Fruit fly (Drosophila melanogaster): Measurements from ENCODE around the gene Prosbeta2R1.

Gene Prosbeta2R1

DNA sequence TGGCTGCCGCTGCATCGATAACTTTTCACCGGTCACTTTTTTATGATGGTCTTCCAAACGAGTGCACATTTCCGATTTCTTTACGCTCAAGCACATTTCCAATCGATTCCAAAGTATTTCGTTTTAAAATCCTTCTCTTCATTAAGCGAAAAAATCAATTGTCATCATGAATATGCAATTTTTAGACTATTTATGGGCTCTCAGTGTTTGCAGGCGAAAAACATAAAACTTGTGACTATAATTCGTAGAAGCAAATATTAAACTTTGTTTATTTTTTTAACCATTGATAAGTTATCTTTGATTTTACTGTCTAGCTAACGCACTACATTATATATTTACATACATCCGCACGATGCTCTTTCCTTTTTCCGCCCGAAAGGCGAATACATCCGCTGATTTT is at the start of gene Prosbeta2R1:
TSS of gene Prosbeta2R1 (plus strand) at position 301 of the 400 bp plus-strand sequence.
- no peak for TF ChIP-seq Sin3A (optimal IDR thresholded peaks at IDR 0.05)
- no peak for TF ChIP-seq ttk (optimal IDR thresholded peaks at IDR 0.05)
- TF ChIP-seq insv (optimal IDR thresholded peaks at IDR 0.05) = no peak
- no peak for TF ChIP-seq psq (optimal IDR thresholded peaks at IDR 0.05)

DNA sequence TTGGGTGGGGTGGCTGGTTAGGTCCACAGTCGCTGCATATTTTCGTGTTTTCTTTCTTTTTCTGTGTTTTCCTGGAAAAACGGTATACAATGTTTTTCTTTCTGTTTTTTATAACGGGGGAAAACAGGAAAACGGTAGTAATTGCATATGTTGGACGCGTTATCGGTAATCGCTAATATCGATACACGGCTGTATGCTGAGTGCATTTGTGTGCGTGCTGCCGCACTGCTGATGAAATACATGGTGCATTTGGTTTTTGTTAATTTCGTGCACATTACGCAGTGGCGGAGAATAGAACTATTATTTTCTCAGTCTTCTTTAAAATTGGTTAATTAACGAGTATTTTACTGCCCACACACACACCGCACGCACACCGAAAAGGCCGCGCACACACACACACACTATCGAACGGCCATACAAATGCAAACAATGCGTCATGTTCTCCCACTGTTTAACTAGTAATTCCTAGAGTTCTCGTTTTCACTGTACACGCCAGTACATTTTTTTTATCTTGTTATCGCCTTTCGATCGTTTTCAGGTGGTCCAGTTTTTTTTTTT is 45.2 kb upstream of the Prosbeta2R1 start:
- TF ChIP-seq psq (optimal IDR thresholded peaks at IDR 0.05) (no peak), h (optimal IDR thresholded peaks at IDR 0.05) (no peak), Myc (optimal IDR thresholded peaks at IDR 0.05) (no peak)

DNA sequence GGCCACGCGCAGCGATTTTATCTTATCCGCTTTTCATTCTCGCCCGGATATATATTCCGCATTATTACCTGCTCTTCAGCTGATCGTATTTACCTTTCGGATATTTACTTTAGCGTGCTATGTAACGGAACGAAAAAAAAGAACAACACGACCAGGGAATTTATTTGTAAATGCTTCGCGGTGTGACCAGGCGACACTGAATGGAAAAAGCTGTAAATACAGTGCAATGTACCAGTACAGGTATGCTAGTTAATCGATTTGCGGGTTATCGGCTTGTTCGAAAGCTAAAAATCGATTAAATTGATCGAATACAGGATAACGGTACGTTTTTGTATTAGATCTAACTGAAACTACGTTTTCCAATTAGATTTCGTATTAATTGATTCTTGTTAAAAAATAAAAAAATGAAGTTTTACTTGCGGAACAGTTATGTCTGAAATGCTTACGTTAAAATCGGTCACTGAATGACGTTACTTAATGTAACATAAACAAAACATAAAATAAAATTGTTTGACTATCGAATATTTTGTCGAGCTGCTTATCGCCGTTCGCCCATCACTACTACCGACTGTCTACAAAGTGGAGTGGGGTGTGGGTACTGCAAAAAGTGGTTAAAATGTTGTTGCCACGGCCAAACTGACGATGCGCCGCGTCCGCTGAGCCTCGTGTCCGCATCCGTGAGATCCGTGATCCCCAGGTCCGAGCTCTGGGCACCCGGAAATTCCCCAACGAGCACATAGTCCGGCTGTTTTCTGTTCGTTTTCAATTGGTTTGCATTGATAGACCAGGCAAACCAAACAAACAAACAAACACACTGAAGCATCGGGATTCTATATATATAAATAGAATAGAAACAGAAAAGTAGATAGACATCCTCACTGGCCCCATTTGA is 44.5 kb upstream of the Prosbeta2R1 start, which contains the start of the genes MAPk-Ak2 and CG42699:
TSS of gene MAPk-Ak2 (minus strand) at position 203 of the 892 bp plus-strand sequence.
TSS of gene CG42699 (plus strand) at position 553 of the 892 bp plus-strand sequence.
- TF ChIP-seq ttk (optimal IDR thresholded peaks at IDR 0.05) (no peak), insv (optimal IDR thresholded peaks at IDR 0.05) (no peak), Sin3A (optimal IDR thresholded peaks at IDR 0.05) (no peak), psq (optimal IDR thresholded peaks at IDR 0.05) (no peak), Myc (optimal IDR thresholded peaks at IDR 0.05) (no peak), h (optimal IDR thresholded peaks at IDR 0.05) (no peak)

DNA sequence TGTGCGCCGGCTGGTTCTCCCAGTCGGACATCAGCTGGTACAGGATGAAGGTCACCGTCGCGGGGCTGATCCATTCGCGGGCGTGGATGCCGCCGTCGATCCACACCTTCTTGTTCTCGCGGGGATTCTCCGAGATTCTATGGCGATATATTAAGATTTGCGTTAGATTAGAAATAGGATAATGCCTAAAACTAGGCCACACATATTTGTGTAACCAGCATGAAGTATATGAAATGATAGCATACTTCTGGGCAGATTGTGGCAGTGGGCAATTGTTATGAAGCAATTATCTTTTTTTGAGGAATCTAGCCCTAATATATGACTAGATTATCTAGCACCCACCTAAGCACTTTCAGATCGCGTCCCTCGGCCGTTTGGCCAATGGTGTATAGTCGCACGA is 42.0 kb upstream of the Prosbeta2R1 start:
- TF ChIP-seq Sin3A (optimal IDR thresholded peaks at IDR 0.05) (no peak), ttk (optimal IDR thresholded peaks at IDR 0.05) (no peak), h (optimal IDR thresholded peaks at IDR 0.05) (no peak), Myc (optimal IDR thresholded peaks at IDR 0.05) (no peak)

DNA sequence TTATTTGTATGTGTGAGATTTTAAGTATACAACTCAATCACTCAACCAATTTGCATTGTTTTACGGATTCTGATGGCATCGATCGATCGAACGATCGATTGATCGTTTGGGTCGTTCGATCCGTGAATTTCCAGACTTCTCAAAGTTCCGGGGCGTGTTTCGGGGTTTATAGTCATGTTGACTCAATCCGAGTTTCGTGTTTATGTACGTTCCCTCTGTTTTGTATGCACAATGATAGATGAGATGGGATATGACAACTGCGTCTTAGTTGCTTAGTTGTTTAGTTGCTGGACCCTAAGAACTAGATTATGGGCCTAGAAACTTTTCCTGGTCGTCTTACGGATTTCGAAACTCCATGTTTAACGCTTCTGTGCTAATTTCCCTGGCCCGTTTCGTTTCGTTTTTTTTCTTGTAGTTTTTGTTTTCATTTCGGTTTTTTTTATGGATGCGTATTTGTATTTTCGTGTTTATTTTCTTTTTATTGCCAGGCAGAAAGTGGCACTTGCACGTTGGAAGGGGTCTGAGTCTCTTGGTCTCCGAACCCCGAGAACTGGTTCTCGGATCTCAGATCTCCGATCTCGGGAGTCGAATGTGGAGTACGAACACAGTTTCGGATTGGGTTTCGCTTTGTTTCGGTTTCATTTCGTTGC is 40.0 kb upstream of the Prosbeta2R1 start:
- TF ChIP-seq ttk (optimal IDR thresholded peaks at IDR 0.05) = no peak
- TF ChIP-seq psq (optimal IDR thresholded peaks at IDR 0.05) = no peak
- TF ChIP-seq Sin3A (optimal IDR thresholded peaks at IDR 0.05) = no peak
- no peak for TF ChIP-seq h (optimal IDR thresholded peaks at IDR 0.05)
- TF ChIP-seq insv (optimal IDR thresholded peaks at IDR 0.05) = no peak
- no peak for TF ChIP-seq Myc (optimal IDR thresholded peaks at IDR 0.05)

DNA sequence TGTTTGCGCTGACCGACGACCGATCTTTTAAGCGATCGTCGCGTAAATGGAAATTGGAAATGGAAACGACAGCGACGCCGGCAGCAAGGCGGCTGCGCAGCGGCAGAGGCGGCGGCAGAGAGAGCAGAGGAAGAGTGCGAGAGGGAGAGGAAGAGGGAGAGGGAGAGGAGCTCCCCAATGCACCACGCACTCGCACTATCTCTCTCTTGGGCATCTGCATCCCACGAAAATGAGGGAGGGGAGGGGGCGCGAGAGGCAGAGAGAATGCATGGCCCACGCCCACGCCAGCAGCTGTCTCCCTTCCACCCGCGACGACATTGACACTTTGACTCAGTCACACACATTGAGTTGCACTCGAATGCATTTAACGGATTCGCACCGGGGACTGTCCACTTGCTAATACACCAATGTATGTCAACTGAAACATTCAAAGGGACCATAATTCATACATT is 38.0 kb upstream of the Prosbeta2R1 start, which contains the start of gene CG3097:
TSS of gene CG3097 (minus strand) at position 51 of the 452 bp plus-strand sequence.
- no peak for TF ChIP-seq insv (optimal IDR thresholded peaks at IDR 0.05)
- no peak for TF ChIP-seq psq (optimal IDR thresholded peaks at IDR 0.05)
- TF ChIP-seq h (optimal IDR thresholded peaks at IDR 0.05) = no peak
- TF ChIP-seq Myc (optimal IDR thresholded peaks at IDR 0.05) = no peak
- TF ChIP-seq Sin3A (optimal IDR thresholded peaks at IDR 0.05) = no peak
- no peak for TF ChIP-seq ttk (optimal IDR thresholded peaks at IDR 0.05)

DNA sequence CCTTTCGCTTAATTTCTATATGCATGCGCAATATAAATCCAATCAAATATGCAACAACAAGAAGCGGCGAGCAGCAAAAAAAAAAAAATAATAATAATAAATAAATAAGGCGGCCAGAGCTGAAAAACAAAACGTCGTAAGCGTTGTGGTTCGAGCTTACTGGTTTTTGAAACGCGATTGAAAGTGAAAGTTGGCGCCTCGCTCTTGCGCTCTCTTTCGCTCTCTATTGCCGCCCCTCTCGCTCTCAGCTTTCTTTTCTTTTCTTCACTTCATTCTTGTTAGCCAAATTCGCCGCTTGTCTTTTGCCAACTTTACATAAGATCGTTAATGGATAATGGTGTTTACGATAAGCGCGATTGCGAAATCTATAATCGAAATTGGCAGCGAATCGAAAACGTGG is 36.3 kb upstream of the Prosbeta2R1 start:
- TF ChIP-seq h (optimal IDR thresholded peaks at IDR 0.05) (no peak), Sin3A (optimal IDR thresholded peaks at IDR 0.05) (no peak), ttk (optimal IDR thresholded peaks at IDR 0.05) (no peak), psq (optimal IDR thresholded peaks at IDR 0.05) (no peak), Myc (optimal IDR thresholded peaks at IDR 0.05) (no peak), insv (optimal IDR thresholded peaks at IDR 0.05) (no peak)

DNA sequence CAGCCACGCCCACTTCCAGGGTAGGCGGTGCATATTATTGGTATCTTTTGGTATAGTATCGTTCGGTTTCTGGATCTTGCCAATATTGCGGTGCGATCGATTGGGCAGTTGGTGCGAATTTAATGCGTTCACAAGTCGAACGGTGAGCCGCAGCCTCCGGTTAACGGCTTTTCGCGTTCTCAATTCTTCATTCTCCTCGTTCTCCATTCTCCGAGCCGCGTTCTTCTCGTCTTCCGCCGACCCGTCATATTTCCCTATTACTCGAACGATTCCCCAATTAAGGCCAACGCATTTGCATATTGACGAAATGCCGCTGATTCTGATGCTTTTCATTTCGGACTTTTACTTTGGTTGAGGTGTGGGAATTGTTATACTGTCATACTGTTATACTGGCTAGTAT is 32.2 kb upstream of the Prosbeta2R1 start, which contains the start of gene CG42264:
TSS of gene CG42264 (minus strand) at position 101 of the 400 bp plus-strand sequence.
- TF ChIP-seq insv (optimal IDR thresholded peaks at IDR 0.05) (no peak), Myc (optimal IDR thresholded peaks at IDR 0.05) (no peak), psq (optimal IDR thresholded peaks at IDR 0.05) (no peak), Sin3A (optimal IDR thresholded peaks at IDR 0.05) (no peak), h (optimal IDR thresholded peaks at IDR 0.05) (no peak), ttk (optimal IDR thresholded peaks at IDR 0.05) (no peak)

DNA sequence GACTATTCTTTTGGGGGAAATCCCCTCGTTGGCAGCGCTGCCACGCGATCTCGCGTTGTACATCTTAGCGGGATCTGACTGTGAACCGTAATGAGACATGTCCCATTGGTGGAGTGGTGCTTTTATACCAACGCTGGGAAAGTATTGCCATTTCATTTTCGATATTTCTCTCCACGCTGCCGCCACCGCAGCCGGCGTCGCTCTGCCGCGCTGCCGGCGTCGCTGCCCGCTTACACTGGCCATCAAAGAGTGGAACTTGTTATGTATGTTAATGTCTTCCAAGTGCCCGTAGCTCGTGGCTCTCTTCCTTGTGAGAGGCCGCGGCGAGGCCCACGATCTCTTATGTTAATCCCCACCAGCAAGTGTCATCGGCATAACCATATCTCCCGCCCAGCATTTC is 27.2 kb upstream of the Prosbeta2R1 start, which contains the start of gene CG3108:
TSS of gene CG3108 (minus strand) at position 101 of the 400 bp plus-strand sequence.
- no peak for TF ChIP-seq ttk (optimal IDR thresholded peaks at IDR 0.05)
- TF ChIP-seq psq (optimal IDR thresholded peaks at IDR 0.05) = no peak
- no peak for TF ChIP-seq Myc (optimal IDR thresholded peaks at IDR 0.05)
- TF ChIP-seq Sin3A (optimal IDR thresholded peaks at IDR 0.05) = no peak
- TF ChIP-seq insv (optimal IDR thresholded peaks at IDR 0.05) = no peak
- TF ChIP-seq h (optimal IDR thresholded peaks at IDR 0.05) = no peak

DNA sequence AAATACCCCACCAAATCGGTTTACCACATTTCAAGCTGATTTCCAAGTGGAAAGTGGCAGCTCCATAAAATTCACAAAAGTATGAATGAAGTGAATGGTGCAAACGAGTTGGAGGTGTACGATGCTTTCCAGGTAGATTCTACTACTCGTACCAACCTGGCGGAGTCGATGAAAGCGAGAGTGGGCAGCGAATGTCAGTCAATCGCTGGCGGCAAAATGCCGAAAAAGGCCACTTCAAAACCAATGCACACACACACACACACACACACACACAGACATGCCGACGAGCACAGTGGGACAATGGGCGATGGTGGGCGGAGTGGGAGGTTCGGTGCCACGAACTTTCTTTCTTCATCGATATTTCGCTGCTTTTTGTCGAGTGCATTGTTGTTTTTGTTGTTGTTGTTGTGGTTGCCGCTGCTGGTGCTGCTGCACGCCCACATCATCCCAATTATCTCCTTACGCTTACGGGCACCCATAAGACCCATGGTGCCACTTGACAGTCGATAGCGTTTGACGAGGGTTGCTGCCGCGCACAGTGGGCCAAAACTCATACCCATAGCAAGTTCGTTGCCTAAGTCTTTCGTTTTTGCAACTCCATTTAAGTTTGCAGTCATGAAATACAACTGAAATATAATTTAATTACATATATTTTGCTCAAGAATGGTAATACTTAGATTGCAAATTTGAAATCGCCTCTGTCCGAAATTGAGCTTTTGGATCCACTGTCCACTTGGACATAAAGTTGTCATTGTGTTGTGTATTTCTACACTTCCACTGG is 25.3 kb upstream of the Prosbeta2R1 start:
- no peak for TF ChIP-seq h (optimal IDR thresholded peaks at IDR 0.05)
- no peak for TF ChIP-seq psq (optimal IDR thresholded peaks at IDR 0.05)
- TF ChIP-seq Sin3A (optimal IDR thresholded peaks at IDR 0.05) = no peak
- no peak for TF ChIP-seq insv (optimal IDR thresholded peaks at IDR 0.05)
- no peak for TF ChIP-seq Myc (optimal IDR thresholded peaks at IDR 0.05)
- no peak for TF ChIP-seq ttk (optimal IDR thresholded peaks at IDR 0.05)

DNA sequence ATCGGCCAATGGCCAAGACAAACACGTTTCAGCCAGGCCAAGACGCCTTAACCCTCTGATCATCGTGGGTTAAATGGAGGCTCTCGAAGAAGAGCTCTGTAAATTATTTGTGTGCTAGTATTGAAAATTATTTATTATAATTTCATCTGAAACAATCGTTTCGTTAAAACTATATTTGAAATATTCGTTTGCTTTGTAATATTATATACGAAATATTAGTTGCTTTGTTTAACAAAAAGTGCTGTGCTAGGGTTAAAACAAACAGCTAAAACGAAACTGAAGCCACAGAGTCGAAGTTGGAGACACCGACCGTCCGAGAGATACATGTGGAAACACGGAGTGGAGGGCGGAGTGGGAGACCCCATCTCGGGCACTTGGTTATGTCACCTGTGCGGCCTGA is 22.2 kb upstream of the Prosbeta2R1 start:
- TF ChIP-seq h (optimal IDR thresholded peaks at IDR 0.05) (no peak), ttk (optimal IDR thresholded peaks at IDR 0.05) (no peak), Sin3A (optimal IDR thresholded peaks at IDR 0.05) (no peak), Myc (optimal IDR thresholded peaks at IDR 0.05) (no peak)
